Worm (Caenorhabditis elegans) whole organism, late embryonic: ENCODE data around the gene F13B12.7.
A peak's percentile ranks its signal among the peaks of the same experiment; 100 is the strongest.

Source experiments
- F13H6.1 ChIP-seq: sonication (generic microtip); optimal IDR thresholded peaks from 2 replicates; lab custom pipeline; 2016; ENCODE audit warnings: missing genetic modification characterization, missing compliant biosample characterization
- K09A11.1 ChIP-seq: sonication (generic microtip); optimal IDR thresholded peaks from 2 replicates; lab custom pipeline; 2017; ENCODE audit warnings: antibody characterized with exemption, mild to moderate bottlenecking, missing genetic modification characterization, missing compliant biosample characterization; ENCODE audit not compliant: insufficient read depth
- T23F11.4 ChIP-seq: fragments of 200-800 bp; sonication (Bioruptor generic); optimal IDR thresholded peaks from 2 replicates; lab custom pipeline; 2018; ENCODE audit warnings: mild to moderate bottlenecking, missing genetic modification characterization, missing compliant biosample characterization
- Y22D7AL.16 ChIP-seq: sonication (generic microtip); optimal IDR thresholded peaks from 2 replicates; lab custom pipeline; 2016; ENCODE audit warnings: missing genetic modification characterization, missing compliant biosample characterization
- ahr-1 ChIP-seq: sonication (generic microtip); optimal IDR thresholded peaks from 2 replicates; lab custom pipeline; 2016; ENCODE audit warnings: missing genetic modification characterization, missing compliant biosample characterization
- ceh-14 ChIP-seq: sonication (generic microtip); optimal IDR thresholded peaks from 2 replicates; lab custom pipeline; 2016; ENCODE audit warnings: missing genotype, missing genetic modification characterization, missing compliant biosample characterization
- ceh-18 ChIP-seq: sonication (generic microtip); optimal IDR thresholded peaks from 2 replicates; lab custom pipeline; 2016; ENCODE audit warnings: missing genetic modification characterization, missing compliant biosample characterization
- ceh-2 ChIP-seq: sonication (generic microtip); optimal IDR thresholded peaks from 2 replicates; lab custom pipeline; 2016; ENCODE audit warnings: missing genotype, missing genetic modification characterization, missing compliant biosample characterization
- ceh-30 ChIP-seq: fragments of 150-350 bp; optimal IDR thresholded peaks from 2 replicates; lab custom pipeline; 2014; ENCODE audit warnings: missing biosample characterization, missing genetic modification characterization
- ceh-31 ChIP-seq: sonication (generic microtip); optimal IDR thresholded peaks from 2 replicates; lab custom pipeline; 2016; ENCODE audit warnings: missing genetic modification characterization, missing compliant biosample characterization
- ceh-48 ChIP-seq: sonication (generic microtip); optimal IDR thresholded peaks from 2 replicates; lab custom pipeline; 2016; ENCODE audit warnings: missing genetic modification characterization, inconsistent platforms, missing compliant biosample characterization
- ceh-9 ChIP-seq: sonication (generic microtip); optimal IDR thresholded peaks from 2 replicates; lab custom pipeline; 2016; ENCODE audit warnings: mild to moderate bottlenecking, missing genetic modification characterization, inconsistent platforms, missing compliant biosample characterization
- che-1 ChIP-seq: sonication (generic microtip); optimal IDR thresholded peaks from 2 replicates; lab custom pipeline; 2016; ENCODE audit warnings: mild to moderate bottlenecking, missing genetic modification characterization, missing compliant biosample characterization
- elt-2 ChIP-seq: sonication (generic microtip); optimal IDR thresholded peaks from 2 replicates; lab custom pipeline; 2016; ENCODE audit warnings: missing genetic modification reagents, missing genetic modification characterization, missing compliant biosample characterization
- elt-4 ChIP-seq: sonication (generic microtip); optimal IDR thresholded peaks from 2 replicates; lab custom pipeline; 2016; ENCODE audit warnings: missing genetic modification characterization, missing compliant biosample characterization
- eyg-1 ChIP-seq: sonication (generic microtip); optimal IDR thresholded peaks from 2 replicates; lab custom pipeline; 2016; ENCODE audit warnings: missing genotype, missing genetic modification characterization, missing compliant biosample characterization
- fkh-6 ChIP-seq: sonication (generic microtip); optimal IDR thresholded peaks from 2 replicates; lab custom pipeline; 2016; ENCODE audit warnings: missing genetic modification characterization, missing compliant biosample characterization
- hlh-13 ChIP-seq: fragments of 200-800 bp; sonication (Bioruptor generic); optimal IDR thresholded peaks from 2 replicates; lab custom pipeline; 2018; ENCODE audit warnings: mild to moderate bottlenecking, missing genetic modification characterization, missing compliant biosample characterization
- hlh-30 ChIP-seq: sonication (generic microtip); optimal IDR thresholded peaks from 2 replicates; lab custom pipeline; 2017; ENCODE audit warnings: antibody characterized with exemption, missing genetic modification characterization, missing compliant biosample characterization; ENCODE audit not compliant: insufficient read depth
- hlh-6 ChIP-seq: sonication (generic microtip); optimal IDR thresholded peaks from 2 replicates; lab custom pipeline; 2016; ENCODE audit warnings: missing genotype, missing genetic modification characterization, missing compliant biosample characterization
- hlh-8 ChIP-seq: sonication (generic microtip); optimal IDR thresholded peaks from 2 replicates; lab custom pipeline; 2016; ENCODE audit warnings: missing genotype, missing genetic modification characterization, missing compliant biosample characterization
- lim-6 ChIP-seq: sonication (generic microtip); optimal IDR thresholded peaks from 2 replicates; lab custom pipeline; 2016; ENCODE audit warnings: missing genetic modification characterization, missing compliant biosample characterization
- lin-11 ChIP-seq: fragments of 200-800 bp; sonication (Bioruptor generic); optimal IDR thresholded peaks from 2 replicates; lab custom pipeline; 2018; ENCODE audit warnings: mild to moderate bottlenecking, missing genetic modification characterization, missing compliant biosample characterization
- madf-2 ChIP-seq: sonication (generic microtip); optimal IDR thresholded peaks from 2 replicates; lab custom pipeline; 2017; ENCODE audit warnings: missing genetic modification characterization, missing compliant biosample characterization
- mec-3 ChIP-seq: sonication (generic microtip); optimal IDR thresholded peaks from 2 replicates; lab custom pipeline; 2016; ENCODE audit warnings: borderline replicate concordance, missing genetic modification characterization, missing compliant biosample characterization
- nfya-1 ChIP-seq: sonication (generic microtip); optimal IDR thresholded peaks from 2 replicates; lab custom pipeline; 2017; ENCODE audit warnings: missing genetic modification characterization, mild to moderate bottlenecking, missing compliant biosample characterization, antibody characterized with exemption, moderate library complexity
- odd-2 ChIP-seq: sonication (generic microtip); optimal IDR thresholded peaks from 2 replicates; lab custom pipeline; 2017; ENCODE audit warnings: antibody characterized with exemption, mild to moderate bottlenecking, missing genetic modification characterization, missing compliant biosample characterization
- pat-9 ChIP-seq: fragments of 200-800 bp; sonication (Bioruptor generic); optimal IDR thresholded peaks from 2 replicates; lab custom pipeline; 2018; ENCODE audit warnings: mild to moderate bottlenecking, missing genetic modification characterization, moderate library complexity, missing compliant biosample characterization
- pha-2 ChIP-seq: sonication (generic microtip); optimal IDR thresholded peaks from 2 replicates; lab custom pipeline; 2017; ENCODE audit warnings: mild to moderate bottlenecking, missing genetic modification characterization, missing compliant biosample characterization
- pqm-1 ChIP-seq: sonication (generic microtip); optimal IDR thresholded peaks from 2 replicates; lab custom pipeline; 2016; ENCODE audit warnings: missing genetic modification characterization, missing compliant biosample characterization
- pros-1 ChIP-seq: fragments of 150-350 bp; optimal IDR thresholded peaks from 2 replicates; lab custom pipeline; 2014; ENCODE audit warnings: missing biosample characterization, missing genetic modification reagents, missing genetic modification characterization
- rnt-1 ChIP-seq: sonication (generic microtip); optimal IDR thresholded peaks from 2 replicates; lab custom pipeline; 2016; ENCODE audit warnings: missing genetic modification characterization, missing compliant biosample characterization
- sdc-2 ChIP-seq: sonication (generic microtip); optimal IDR thresholded peaks from 2 replicates; lab custom pipeline; 2016; ENCODE audit warnings: missing genotype, missing genetic modification characterization, missing compliant biosample characterization
- sox-4 ChIP-seq: sonication (generic microtip); optimal IDR thresholded peaks from 2 replicates; lab custom pipeline; 2017; ENCODE audit warnings: mild to moderate bottlenecking, missing genetic modification characterization, inconsistent platforms, missing compliant biosample characterization
- syd-9 ChIP-seq: sonication (generic microtip); optimal IDR thresholded peaks from 2 replicates; lab custom pipeline; 2016; ENCODE audit warnings: mild to moderate bottlenecking, missing genetic modification characterization, moderate library complexity, missing compliant biosample characterization
- tbx-2 ChIP-seq: sonication (generic microtip); optimal IDR thresholded peaks from 2 replicates; lab custom pipeline; 2016; ENCODE audit warnings: missing genetic modification characterization, missing compliant biosample characterization
- ttx-3 ChIP-seq: sonication (generic microtip); optimal IDR thresholded peaks from 2 replicates; lab custom pipeline; 2016; ENCODE audit warnings: missing genetic modification reagents, missing genetic modification characterization, missing compliant biosample characterization
- unc-3 ChIP-seq, 2 experiments: fragments of 200-800 bp in 1 of 2; sonication (Bioruptor generic) in 1 of 2; sonication (generic microtip) in 1 of 2; conservative IDR thresholded peaks in 1 of 2; optimal IDR thresholded peaks in 1 of 2; 2 replicates each; pipeline versions ENCODE4 v1.3.6 to Lab custom; 2016 to 2022; ENCODE audit warnings: missing compliant biosample characterization in 2 of 2, missing genetic modification characterization in 2 of 2, missing genetic modification reagents in 1 of 2
- unc-42 ChIP-seq: sonication (generic microtip); optimal IDR thresholded peaks from 2 replicates; lab custom pipeline; 2016; ENCODE audit warnings: missing genotype, missing genetic modification characterization, missing compliant biosample characterization
- unc-55 ChIP-seq: sonication (generic microtip); optimal IDR thresholded peaks from 2 replicates; lab custom pipeline; 2017; ENCODE audit warnings: missing biosample characterization, missing genetic modification reagents, missing genetic modification characterization
- unc-86 ChIP-seq: sonication (generic microtip); optimal IDR thresholded peaks from 2 replicates; lab custom pipeline; 2016; ENCODE audit warnings: missing genetic modification characterization, missing compliant biosample characterization
- zip-5 ChIP-seq: sonication (generic microtip); optimal IDR thresholded peaks from 2 replicates; lab custom pipeline; 2016; ENCODE audit warnings: missing genetic modification characterization, missing compliant biosample characterization

F13B12.7 gene

DNA sequence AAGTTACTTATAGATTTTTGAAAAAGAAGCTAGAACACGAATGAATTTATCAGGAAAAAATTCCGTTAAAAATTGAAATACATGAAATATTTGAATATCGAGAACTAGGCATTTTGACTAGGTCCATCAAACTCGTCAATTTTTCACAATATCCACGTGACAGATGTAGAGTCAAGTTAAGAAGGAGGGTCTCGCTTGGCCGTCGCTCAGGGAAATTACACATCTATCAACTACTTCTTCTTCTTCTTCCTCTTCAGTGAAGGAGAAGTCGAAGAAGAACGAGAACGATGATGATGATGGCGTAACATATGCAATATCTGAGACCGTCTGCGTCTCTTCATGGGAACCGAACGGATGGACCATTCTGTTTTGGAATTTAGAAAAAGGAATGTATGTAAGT lies 23.7 kb upstream of the F13B12.7 start:
- TF ChIP-seq hlh-30 (tag; lab: Kevin White, UChicago) = no peak
- TF ChIP-seq unc-55 (GFP tag; lab: Kevin White, UChicago) = peak; percentile 84
- TF ChIP-seq elt-4 = no peak

DNA sequence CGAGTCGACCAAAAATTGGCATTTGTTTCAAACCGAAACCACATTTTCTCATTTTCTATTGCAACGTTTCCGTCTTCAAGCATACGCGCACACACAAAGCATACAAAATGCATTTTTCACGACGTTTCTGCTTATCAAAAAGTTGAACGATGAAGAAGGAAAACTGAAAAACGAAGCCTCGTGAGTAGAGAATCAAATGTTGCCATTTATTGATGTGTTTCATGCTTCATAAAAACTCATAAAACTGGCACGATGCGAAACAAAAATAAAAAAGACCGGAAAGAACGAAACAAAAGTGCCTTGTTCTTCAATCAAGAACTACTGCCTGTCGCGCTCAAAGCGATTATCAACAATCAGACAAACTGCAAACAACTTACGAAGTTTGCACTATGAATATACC lies 23.2 kb upstream of the F13B12.7 start:
- no peak for TF ChIP-seq sdc-2
- TF ChIP-seq K09A11.1 (tag; lab: Kevin White, UChicago) = no peak
- TF ChIP-seq sox-4 (tag; lab: Kevin White, UChicago) = no peak
- no peak for TF ChIP-seq hlh-6 (tag; lab: Kevin White, UChicago)
- TF ChIP-seq syd-9 (tag; lab: Kevin White, UChicago) = no peak
- no peak for TF ChIP-seq hlh-8 (tag; lab: Kevin White, UChicago)
- no peak for TF ChIP-seq mec-3 (tag; lab: Kevin White, UChicago)
- no peak for TF ChIP-seq unc-42 (tag; lab: Kevin White, UChicago)
- TF ChIP-seq ceh-14 (tag; lab: Kevin White, UChicago) = no peak
- TF ChIP-seq elt-2 (tag; lab: Kevin White, UChicago) = no peak
- TF ChIP-seq pqm-1 (tag; lab: Kevin White, UChicago) = no peak
- TF ChIP-seq madf-2 (tag; lab: Kevin White, UChicago) = no peak
- TF ChIP-seq pha-2 (tag; lab: Kevin White, UChicago) = no peak
- no peak for TF ChIP-seq ahr-1 (tag; lab: Kevin White, UChicago)
- TF ChIP-seq ceh-9 (tag; lab: Kevin White, UChicago) = no peak
- TF ChIP-seq ceh-48 (tag; lab: Kevin White, UChicago) = no peak
- TF ChIP-seq ceh-18 = no peak

DNA sequence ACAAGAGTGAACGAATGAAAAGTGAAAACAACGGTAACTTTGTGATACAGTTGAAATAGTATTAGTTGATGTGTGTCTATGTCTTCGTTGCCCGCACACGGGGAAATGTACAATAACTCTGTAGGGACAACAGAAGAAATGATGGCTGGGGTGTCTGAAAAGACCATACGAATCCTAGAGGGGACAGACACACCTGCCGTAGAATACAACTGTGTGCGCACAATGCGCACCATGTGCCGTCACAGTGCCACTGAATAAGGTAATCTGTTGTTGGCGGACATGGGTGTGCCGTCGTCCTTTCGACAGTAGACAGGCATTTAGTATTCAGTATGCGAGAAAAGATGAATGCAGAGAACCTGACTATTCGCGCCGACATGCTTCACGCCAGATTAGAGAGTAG lies 22.4 kb upstream of the F13B12.7 start:
- TF ChIP-seq odd-2 (tag; lab: Kevin White, UChicago) = no peak
- TF ChIP-seq pros-1 = no peak
- no peak for TF ChIP-seq hlh-13 (GFP tag; lab: Kevin White, UChicago)
- TF ChIP-seq che-1 (tag; lab: Kevin White, UChicago) = no peak
- no peak for TF ChIP-seq lin-11 (tag; lab: Kevin White, UChicago)
- no peak for TF ChIP-seq pha-2 (tag; lab: Kevin White, UChicago)
- TF ChIP-seq eyg-1 (tag; lab: Kevin White, UChicago) = no peak
- no peak for TF ChIP-seq rnt-1
- no peak for TF ChIP-seq ceh-30 (tag; lab: Kevin White, UChicago)
- TF ChIP-seq lim-6 (tag; lab: Kevin White, UChicago) = no peak
- TF ChIP-seq pat-9 (tag; lab: Kevin White, UChicago) = no peak

DNA sequence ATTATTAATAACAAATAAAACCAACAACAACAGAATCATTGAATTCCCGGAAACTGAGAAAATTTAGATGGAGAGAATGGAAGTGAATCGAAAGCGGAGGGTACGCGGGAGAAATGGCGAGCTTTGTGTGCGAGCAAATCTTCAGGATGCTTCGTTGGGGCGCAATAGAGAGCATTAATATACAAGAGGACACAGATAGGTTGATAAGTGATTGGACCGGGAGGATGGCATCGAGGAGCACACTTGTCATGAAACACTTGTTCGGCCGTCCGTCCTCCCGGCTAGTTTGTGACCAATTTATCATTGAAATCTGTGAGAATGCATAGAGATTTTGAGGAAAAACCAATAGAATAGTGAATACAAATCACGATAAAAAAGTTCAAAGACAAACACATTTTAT lies 21.4 kb upstream of the F13B12.7 start:
- no peak for TF ChIP-seq hlh-13 (GFP tag; lab: Kevin White, UChicago)
- TF ChIP-seq nfya-1 (tag; lab: Kevin White, UChicago) = peak; percentile 9
- TF ChIP-seq rnt-1 = peak; percentile 12

DNA sequence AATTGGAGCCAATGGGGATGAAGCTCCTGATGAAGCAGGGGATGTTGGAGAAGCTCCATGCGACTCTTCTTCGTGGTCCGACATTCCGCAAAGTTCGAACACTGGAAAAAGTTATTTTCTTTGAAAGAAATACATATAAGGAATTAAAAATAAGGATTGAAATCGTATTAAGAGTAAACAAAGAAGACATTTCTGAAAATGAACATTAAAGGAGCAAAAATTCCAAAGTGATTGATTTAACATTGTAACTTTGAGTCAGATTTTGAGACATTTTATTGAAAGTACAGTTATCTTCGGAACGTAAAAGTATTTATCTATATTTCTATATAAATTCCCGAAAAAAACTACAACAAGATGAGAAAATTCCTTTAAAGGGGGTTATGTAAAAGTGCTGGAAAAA lies 19.1 kb upstream of the F13B12.7 start, which contains the start of gene F13B12.1:
Gene F13B12.1 (minus strand): TSS at position 101 of the 400 bp plus-strand sequence.
- TF ChIP-seq elt-4 = no peak
- TF ChIP-seq madf-2 (tag; lab: Kevin White, UChicago) = no peak
- TF ChIP-seq fkh-6 (tag; lab: Kevin White, UChicago) = no peak

DNA sequence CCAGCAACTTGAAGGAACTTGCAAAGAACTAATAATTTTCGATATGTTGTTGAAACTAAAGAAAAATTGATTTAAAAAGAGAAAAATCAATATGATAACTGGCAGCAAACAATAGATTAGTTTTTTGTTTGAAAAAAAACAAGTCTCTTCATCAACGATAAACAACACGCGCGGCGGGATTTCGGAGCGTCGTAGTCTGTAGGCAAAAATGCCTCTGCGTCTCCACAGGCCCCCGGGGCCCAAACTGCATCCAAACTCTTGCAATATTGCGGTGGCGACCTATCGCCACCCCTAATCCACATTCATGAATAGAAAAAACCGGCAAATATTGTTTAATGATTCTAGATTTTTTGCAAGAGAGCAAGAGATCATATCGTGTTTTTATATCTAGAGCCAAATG lies 18.5 kb upstream of the F13B12.7 start:
- TF ChIP-seq odd-2 (tag; lab: Kevin White, UChicago) = no peak
- peak; percentile 51 for TF ChIP-seq nfya-1 (tag; lab: Kevin White, UChicago)
- TF ChIP-seq ceh-9 (tag; lab: Kevin White, UChicago) = no peak
- no peak for TF ChIP-seq Y22D7AL.16
- TF ChIP-seq ceh-18 = no peak
- TF ChIP-seq zip-5 (tag; lab: Kevin White, UChicago) = no peak
- no peak for TF ChIP-seq T23F11.4
- no peak for TF ChIP-seq tbx-2 (tag; lab: Kevin White, UChicago)
- no peak for TF ChIP-seq unc-3 (GFP tag; conservative IDR thresholded peaks at IDR 0.05; lab: Robert Waterston, UW)
- TF ChIP-seq unc-3 (tag; optimal IDR thresholded peaks at IDR 0.05; lab: Kevin White, UChicago) = no peak
- no peak for TF ChIP-seq unc-86 (tag; lab: Kevin White, UChicago)
- peak; percentile 55 for TF ChIP-seq elt-2 (tag; lab: Kevin White, UChicago)
- no peak for TF ChIP-seq ceh-30 (tag; lab: Kevin White, UChicago)
- no peak for TF ChIP-seq ceh-31 (tag; lab: Kevin White, UChicago)
- TF ChIP-seq syd-9 (tag; lab: Kevin White, UChicago) = no peak
- TF ChIP-seq F13H6.1 = no peak
- TF ChIP-seq ttx-3 (tag; lab: Kevin White, UChicago) = no peak
- TF ChIP-seq ceh-2 (tag; lab: Kevin White, UChicago) = no peak
